Worm (Caenorhabditis elegans) whole organism, L3 larva: ENCODE measurements around the gene cebp-1.
A peak's percentile ranks its signal among the peaks of the same experiment; 100 is the strongest.

ENCODE experiments used
- R02D3.7 ChIP-seq: fragments of 150-350 bp; optimal IDR thresholded peaks from 2 replicates; lab custom pipeline; 2014; ENCODE audit warnings: missing biosample characterization, missing genetic modification characterization
- ZK546.5 ChIP-seq: sonication (generic microtip); optimal IDR thresholded peaks from 2 replicates; lab custom pipeline; 2017; ENCODE audit warnings: missing biosample characterization, missing genetic modification characterization
- aly-2 ChIP-seq: fragments of 150-350 bp; optimal IDR thresholded peaks from 2 replicates; lab custom pipeline; 2014; ENCODE audit warnings: missing biosample characterization, missing genetic modification characterization
- ceh-82 ChIP-seq: fragments of 150-350 bp; optimal IDR thresholded peaks from 2 replicates; lab custom pipeline; 2014; ENCODE audit warnings: missing biosample characterization, missing genetic modification characterization
- ceh-9 ChIP-seq: sonication (generic microtip); optimal IDR thresholded peaks from 2 replicates; lab custom pipeline; 2018; ENCODE audit warnings: missing biosample characterization, missing genetic modification characterization
- elt-1 ChIP-seq: fragments of 150-350 bp; optimal IDR thresholded peaks from 2 replicates; lab custom pipeline; 2014; ENCODE audit warnings: missing biosample characterization, missing genetic modification characterization
- elt-2 ChIP-seq: sonication (generic microtip); optimal IDR thresholded peaks from 2 replicates; lab custom pipeline; 2016; ENCODE audit warnings: missing genetic modification reagents, mild to moderate bottlenecking, missing genetic modification characterization, missing compliant biosample characterization
- elt-3 ChIP-seq, 3 experiments: fragments of 150-350 bp in 1 of 3; sonication (generic microtip) in 2 of 3; optimal IDR thresholded peaks; 2 replicates in 2 of 3; 4 replicates in 1 of 3; lab custom pipeline; 2014 to 2017; ENCODE audit warnings: missing biosample characterization in 3 of 3, missing genetic modification characterization in 3 of 3
- eor-1 ChIP-seq, 2 experiments: fragments of 150-350 bp; optimal IDR thresholded peaks; 2 replicates each; lab custom pipeline; 2014 to 2018; ENCODE audit warnings: missing biosample characterization in 2 of 2, missing genetic modification characterization in 2 of 2
- fos-1 ChIP-seq: fragments of 150-350 bp; optimal IDR thresholded peaks from 2 replicates; lab custom pipeline; 2014; ENCODE audit warnings: missing biosample characterization, missing genetic modification characterization
- hmg-11 ChIP-seq: sonication (generic microtip); optimal IDR thresholded peaks from 2 replicates; lab custom pipeline; 2016; ENCODE audit warnings: missing genetic modification characterization, missing compliant biosample characterization
- jun-1 ChIP-seq: fragments of 150-350 bp; optimal IDR thresholded peaks from 2 replicates; lab custom pipeline; 2014; ENCODE audit warnings: missing biosample characterization, missing genetic modification reagents, missing genetic modification characterization
- lin-39 ChIP-seq: fragments of 150-350 bp; optimal IDR thresholded peaks from 2 replicates; lab custom pipeline; 2018; ENCODE audit warnings: missing biosample characterization, missing genetic modification reagents, missing genetic modification characterization
- lsy-12 ChIP-seq: sonication (generic microtip); optimal IDR thresholded peaks from 2 replicates; lab custom pipeline; 2016; ENCODE audit warnings: mild to moderate bottlenecking, missing genetic modification characterization, missing compliant biosample characterization
- mdl-1 ChIP-seq: fragments of 150-350 bp; optimal IDR thresholded peaks from 2 replicates; lab custom pipeline; 2014; ENCODE audit warnings: missing biosample characterization, missing genetic modification characterization
- mml-1 ChIP-seq: fragments of 150-350 bp; sonication (generic microtip); optimal IDR thresholded peaks from 3 replicates; lab custom pipeline; 2014; ENCODE audit warnings: missing biosample characterization, missing genetic modification characterization
- nfya-1 ChIP-seq: sonication (generic microtip); optimal IDR thresholded peaks from 2 replicates; lab custom pipeline; 2017; ENCODE audit warnings: missing genetic modification characterization, mild to moderate bottlenecking, missing compliant biosample characterization, antibody characterized with exemption, moderate library complexity; ENCODE audit not compliant: insufficient read depth
- nhr-23 ChIP-seq: fragments of 150-350 bp; optimal IDR thresholded peaks from 2 replicates; lab custom pipeline; 2014; ENCODE audit warnings: missing biosample characterization, missing genetic modification reagents, missing genetic modification characterization
- nhr-237 ChIP-seq: fragments of 150-350 bp; optimal IDR thresholded peaks from 2 replicates; lab custom pipeline; 2014; ENCODE audit warnings: missing biosample characterization, missing genetic modification characterization
- nhr-28 ChIP-seq: fragments of 150-350 bp; optimal IDR thresholded peaks from 2 replicates; lab custom pipeline; 2014; ENCODE audit warnings: missing biosample characterization, missing genetic modification characterization
- nhr-67 ChIP-seq: fragments of 150-350 bp; optimal IDR thresholded peaks from 2 replicates; lab custom pipeline; 2014; ENCODE audit warnings: missing biosample characterization, missing genetic modification characterization
- nhr-76 ChIP-seq: fragments of 150-350 bp; sonication (generic microtip); optimal IDR thresholded peaks from 5 replicates; lab custom pipeline; 2014; ENCODE audit warnings: missing biosample characterization, missing genetic modification characterization
- nhr-77 ChIP-seq: fragments of 150-350 bp; optimal IDR thresholded peaks from 2 replicates; lab custom pipeline; 2014; ENCODE audit warnings: missing biosample characterization, missing genetic modification characterization
- pha-4 ChIP-seq: fragments of 150-350 bp; optimal IDR thresholded peaks from 2 replicates; lab custom pipeline; 2014; ENCODE audit warnings: missing biosample characterization, missing genetic modification reagents, missing genetic modification characterization
- pqm-1 ChIP-seq: fragments of 150-350 bp; optimal IDR thresholded peaks from 2 replicates; lab custom pipeline; 2017; ENCODE audit warnings: missing biosample characterization, missing genetic modification characterization, inconsistent platforms
- sea-2 ChIP-seq: fragments of 150-350 bp; sonication (generic microtip); optimal IDR thresholded peaks from 4 replicates; lab custom pipeline; 2014; ENCODE audit warnings: missing biosample characterization, missing genetic modification reagents, missing genetic modification characterization
- skn-1 ChIP-seq: fragments of 150-350 bp; optimal IDR thresholded peaks from 2 replicates; lab custom pipeline; 2014; ENCODE audit warnings: missing biosample characterization, missing genetic modification characterization
- unc-39 ChIP-seq: sonication (generic microtip); optimal IDR thresholded peaks from 4 replicates; lab custom pipeline; 2017; ENCODE audit warnings: missing biosample characterization, missing genetic modification characterization
- ztf-4 ChIP-seq: fragments of 150-350 bp; optimal IDR thresholded peaks from 2 replicates; lab custom pipeline; 2014; ENCODE audit warnings: missing biosample characterization, missing genetic modification characterization

cebp-1 gene

ce11 chrX:1497581-1497980, 43.9 kb upstream of the cebp-1 start, which contains the start of gene F09E10.6:
F09E10.6 (minus strand) TSS chrX:1497681.
- no peak for TF ChIP-seq skn-1 (tag; lab: Kevin White, UChicago)
- TF ChIP-seq nhr-28 (tag; lab: Kevin White, UChicago), result no peak
- no peak for TF ChIP-seq mdl-1
- TF ChIP-seq ZK546.5 (tag; lab: Kevin White, UChicago), result no peak
- no peak for TF ChIP-seq pha-4 (tag; lab: Kevin White, UChicago)
- TF ChIP-seq nhr-237 (tag; lab: Kevin White, UChicago), result no peak
- no peak for TF ChIP-seq ceh-82 (tag; lab: Kevin White, UChicago)

ce11 chrX:1495980-1496379, 42.3 kb upstream of the cebp-1 start:
- TF ChIP-seq elt-1 (tag; lab: Kevin White, UChicago) (no peak), ztf-4 (no peak), ceh-9 (tag; lab: Kevin White, UChicago) (no peak), mml-1 (tag; lab: Kevin White, UChicago) (no peak), nhr-76 (tag; lab: Kevin White, UChicago) (no peak), aly-2 (tag; lab: Kevin White, UChicago) (no peak), hmg-11 (tag; lab: Kevin White, UChicago) (no peak), lsy-12 (tag; lab: Kevin White, UChicago) (no peak), pqm-1 (tag; lab: Kevin White, UChicago) (no peak), elt-2 (tag; lab: Kevin White, UChicago) (no peak), R02D3.7 (tag; lab: Kevin White, UChicago) (no peak), sea-2 (GFP tag; lab: Kevin White, UChicago) (no peak), lin-39 (no peak), nhr-28 (tag; lab: Kevin White, UChicago) (no peak), nhr-77 (tag; lab: Kevin White, UChicago) (no peak), jun-1 (tag; lab: Kevin White, UChicago) (no peak), nhr-67 (tag; lab: Kevin White, UChicago) (no peak)

ce11 chrX:1494256-1494655, 40.6 kb upstream of the cebp-1 start, which contains the start of gene F09E10.5:
F09E10.5 (minus strand) TSS chrX:1494356.
- no peak for TF ChIP-seq elt-3 (tag; optimal IDR thresholded peaks at IDR 0.05; lab: Kevin White, UChicago)
- no peak for TF ChIP-seq nfya-1
- TF ChIP-seq fos-1 (tag; lab: Kevin White, UChicago), result no peak
- no peak for TF ChIP-seq nhr-28 (tag; lab: Kevin White, UChicago)
- TF ChIP-seq eor-1 (tag; optimal IDR thresholded peaks at IDR 0.05; lab: Kevin White, UChicago), result no peak

ce11 chrX:1492174-1492573, 38.5 kb upstream of the cebp-1 start:
- TF ChIP-seq unc-39 (tag; lab: Kevin White, UChicago), result no peak
- TF ChIP-seq nhr-23 (tag; lab: Kevin White, UChicago), result peak; percentile 27
- TF ChIP-seq, all 47 proteins: peak for 1

ce11 chrX:1491036-1491435, 37.4 kb upstream of the cebp-1 start:
- TF ChIP-seq elt-3 (tag; optimal IDR thresholded peaks at IDR 0.05; lab: Kevin White, UChicago), result no peak
- TF ChIP-seq skn-1 (tag; lab: Kevin White, UChicago), result no peak
- no peak for TF ChIP-seq ztf-4
- TF ChIP-seq ZK546.5 (tag; lab: Kevin White, UChicago), result no peak

ce11 chrX:1489574-1489973, 35.9 kb upstream of the cebp-1 start:
- TF ChIP-seq lsy-12 (tag; lab: Kevin White, UChicago) (peak; percentile 10), aly-2 (tag; lab: Kevin White, UChicago) (no peak), sea-2 (GFP tag; lab: Kevin White, UChicago) (no peak)

ce11 chrX:1488775-1489174, 35.1 kb upstream of the cebp-1 start:
- peak; percentile 19 for TF ChIP-seq lsy-12 (tag; lab: Kevin White, UChicago)
- no peak for TF ChIP-seq ceh-82 (tag; lab: Kevin White, UChicago)
- TF ChIP-seq, all 47 proteins: peak for 1
